Worm (Caenorhabditis elegans) whole organism, L2 larva: ENCODE results near the gene R166.2.

Source experiments
- C34F6.9 ChIP-seq: fragments of 150-350 bp; optimal IDR thresholded peaks from 2 replicates; lab custom pipeline; 2014; ENCODE audit warnings: missing biosample characterization, missing genetic modification characterization
- F13H6.1 ChIP-seq: sonication (generic microtip); optimal IDR thresholded peaks from 2 replicates; lab custom pipeline; 2016; ENCODE audit warnings: missing genetic modification characterization, missing compliant biosample characterization
- R02D3.7 ChIP-seq: fragments of 150-350 bp; optimal IDR thresholded peaks from 2 replicates; lab custom pipeline; 2014; ENCODE audit warnings: missing biosample characterization, missing genetic modification characterization
- Y55F3AM.14 ChIP-seq: fragments of 200-800 bp; sonication (Bioruptor generic); optimal IDR thresholded peaks from 2 replicates; lab custom pipeline; 2018; ENCODE audit warnings: mild to moderate bottlenecking, missing genetic modification characterization, missing compliant biosample characterization
- ZK546.5 ChIP-seq: sonication (generic microtip); optimal IDR thresholded peaks from 2 replicates; lab custom pipeline; 2017; ENCODE audit warnings: missing biosample characterization, missing genetic modification characterization
- alr-1 ChIP-seq: fragments of 150-350 bp; optimal IDR thresholded peaks from 2 replicates; lab custom pipeline; 2014; ENCODE audit warnings: missing biosample characterization, missing genetic modification characterization
- aly-2 ChIP-seq: fragments of 150-350 bp; optimal IDR thresholded peaks from 2 replicates; lab custom pipeline; 2014; ENCODE audit warnings: missing biosample characterization, missing genetic modification characterization
- ama-1 ChIP-seq: fragments of 150-350 bp; optimal IDR thresholded peaks from 2 replicates; lab custom pipeline; 2018; ENCODE audit warnings: inconsistent platforms
- blmp-1 ChIP-seq: sonication (generic microtip); optimal IDR thresholded peaks from 2 replicates; lab custom pipeline; 2017; ENCODE audit warnings: missing genetic modification characterization, mild to moderate bottlenecking, missing compliant biosample characterization, antibody characterized with exemption, moderate library complexity; ENCODE audit not compliant: insufficient read depth
- ceh-16 ChIP-seq: fragments of 150-350 bp; optimal IDR thresholded peaks from 2 replicates; lab custom pipeline; 2014; ENCODE audit warnings: missing biosample characterization, missing genetic modification characterization
- ceh-82 ChIP-seq: fragments of 150-350 bp; optimal IDR thresholded peaks from 2 replicates; lab custom pipeline; 2014; ENCODE audit warnings: missing biosample characterization, missing genetic modification characterization
- crh-2 ChIP-seq: sonication (generic microtip); optimal IDR thresholded peaks from 2 replicates; lab custom pipeline; 2017; ENCODE audit warnings: missing biosample characterization, missing genetic modification characterization
- dmd-4 ChIP-seq: sonication (generic microtip); optimal IDR thresholded peaks from 2 replicates; lab custom pipeline; 2017; ENCODE audit warnings: missing biosample characterization, missing genetic modification characterization
- egl-27 ChIP-seq: sonication (generic microtip); optimal IDR thresholded peaks from 3 replicates; lab custom pipeline; 2017; ENCODE audit warnings: missing biosample characterization, missing genetic modification reagents, missing genetic modification characterization
- elt-1 ChIP-seq: fragments of 150-350 bp; optimal IDR thresholded peaks from 2 replicates; lab custom pipeline; 2014; ENCODE audit warnings: missing biosample characterization, missing genetic modification characterization
- elt-3 ChIP-seq: sonication (generic microtip); optimal IDR thresholded peaks from 2 replicates; lab custom pipeline; 2017; ENCODE audit warnings: missing biosample characterization, missing genetic modification characterization
- fos-1 ChIP-seq: fragments of 150-350 bp; optimal IDR thresholded peaks from 2 replicates; lab custom pipeline; 2014; ENCODE audit warnings: missing biosample characterization, missing genetic modification characterization
- gmeb-1 ChIP-seq: fragments of 150-350 bp; optimal IDR thresholded peaks from 2 replicates; lab custom pipeline; 2014; ENCODE audit warnings: missing biosample characterization, missing genetic modification characterization
- lin-11 ChIP-seq: fragments of 150-350 bp; sonication (generic microtip); optimal IDR thresholded peaks from 2 replicates; lab custom pipeline; 2014; ENCODE audit warnings: missing biosample characterization, missing genetic modification characterization, inconsistent platforms, mixed read lengths
- lin-13 ChIP-seq: fragments of 150-350 bp; optimal IDR thresholded peaks from 2 replicates; lab custom pipeline; 2014; ENCODE audit warnings: missing biosample characterization, missing genetic modification reagents, missing genetic modification characterization
- lin-39 ChIP-seq: fragments of 150-350 bp; optimal IDR thresholded peaks from 2 replicates; lab custom pipeline; 2014; ENCODE audit warnings: missing biosample characterization, missing genetic modification reagents, missing genetic modification characterization
- lsy-2 ChIP-seq, 2 experiments: fragments of 150-350 bp in 1 of 2; sonication (generic microtip) in 1 of 2; optimal IDR thresholded peaks; 2 replicates each; lab custom pipeline; 2014 to 2017; ENCODE audit warnings: missing biosample characterization in 2 of 2, missing genetic modification characterization in 2 of 2
- mab-5 ChIP-seq: fragments of 150-350 bp; optimal IDR thresholded peaks from 2 replicates; lab custom pipeline; 2014; ENCODE audit warnings: missing biosample characterization, missing genetic modification characterization
- mbf-1 ChIP-seq: sonication (generic microtip); optimal IDR thresholded peaks from 2 replicates; lab custom pipeline; 2017; ENCODE audit warnings: missing biosample characterization, missing genetic modification characterization
- mdl-1 ChIP-seq, 2 experiments: fragments of 150-350 bp in 1 of 2; sonication (generic microtip) in 1 of 2; optimal IDR thresholded peaks; 2 replicates each; lab custom pipeline; 2017; ENCODE audit warnings: missing biosample characterization in 2 of 2, missing genetic modification characterization in 2 of 2
- nhr-10 ChIP-seq: sonication (generic microtip); optimal IDR thresholded peaks from 2 replicates; lab custom pipeline; 2017; ENCODE audit warnings: missing biosample characterization, missing genetic modification characterization
- nhr-11 ChIP-seq: fragments of 150-350 bp; optimal IDR thresholded peaks from 2 replicates; lab custom pipeline; 2014; ENCODE audit warnings: missing biosample characterization, missing genetic modification characterization
- nhr-12 ChIP-seq: fragments of 150-350 bp; optimal IDR thresholded peaks from 2 replicates; lab custom pipeline; 2014; ENCODE audit warnings: missing biosample characterization, missing genetic modification characterization
- nhr-129 ChIP-seq: fragments of 150-350 bp; optimal IDR thresholded peaks from 2 replicates; lab custom pipeline; 2014; ENCODE audit warnings: missing biosample characterization, missing genetic modification characterization
- nhr-21 ChIP-seq: fragments of 150-350 bp; optimal IDR thresholded peaks from 2 replicates; lab custom pipeline; 2014; ENCODE audit warnings: missing biosample characterization, missing genetic modification characterization
- nhr-23 ChIP-seq: fragments of 150-350 bp; optimal IDR thresholded peaks from 2 replicates; lab custom pipeline; 2014; ENCODE audit warnings: missing biosample characterization, missing genetic modification reagents, missing genetic modification characterization
- nhr-237 ChIP-seq: fragments of 150-350 bp; optimal IDR thresholded peaks from 2 replicates; lab custom pipeline; 2014; ENCODE audit warnings: missing biosample characterization, missing genetic modification characterization
- nhr-25 ChIP-seq: fragments of 150-350 bp; sonication (generic microtip); optimal IDR thresholded peaks from 3 replicates; lab custom pipeline; 2014; ENCODE audit warnings: missing biosample characterization, missing genetic modification characterization
- nhr-6 ChIP-seq: fragments of 150-350 bp; optimal IDR thresholded peaks from 2 replicates; lab custom pipeline; 2014; ENCODE audit warnings: missing biosample characterization, missing genetic modification characterization
- nhr-77 ChIP-seq: fragments of 150-350 bp; optimal IDR thresholded peaks from 2 replicates; lab custom pipeline; 2014; ENCODE audit warnings: missing biosample characterization, missing genetic modification characterization
- peb-1 ChIP-seq: fragments of 150-350 bp; optimal IDR thresholded peaks from 2 replicates; lab custom pipeline; 2014; ENCODE audit warnings: missing biosample characterization, missing genetic modification characterization
- sem-4 ChIP-seq: fragments of 150-350 bp; optimal IDR thresholded peaks from 2 replicates; lab custom pipeline; 2014; ENCODE audit warnings: missing biosample characterization, missing genetic modification reagents, missing genetic modification characterization
- skn-1 ChIP-seq: sonication (generic microtip); optimal IDR thresholded peaks from 2 replicates; lab custom pipeline; 2017; ENCODE audit warnings: missing biosample characterization, missing genetic modification characterization
- sma-3 ChIP-seq: sonication (generic microtip); optimal IDR thresholded peaks from 2 replicates; lab custom pipeline; 2016; ENCODE audit warnings: missing genetic modification reagents, missing genetic modification characterization, missing compliant biosample characterization
- sma-9 ChIP-seq, 2 experiments: fragments of 150-350 bp in 1 of 2; sonication (generic microtip) in 1 of 2; optimal IDR thresholded peaks; 2 replicates each; lab custom pipeline; 2014 to 2016; ENCODE audit warnings: missing genetic modification characterization in 2 of 2, mild to moderate bottlenecking in 1 of 2, missing biosample characterization in 1 of 2, missing compliant biosample characterization in 1 of 2, missing genetic modification reagents in 1 of 2, moderate library complexity in 1 of 2
- snpc-4 ChIP-seq: fragments of 150-350 bp; optimal IDR thresholded peaks from 2 replicates; lab custom pipeline; 2014; ENCODE audit warnings: missing biosample characterization, missing genetic modification characterization
- unc-39 ChIP-seq: fragments of 150-350 bp; optimal IDR thresholded peaks from 2 replicates; lab custom pipeline; 2014; ENCODE audit warnings: missing biosample characterization, missing genetic modification characterization
- unc-55 ChIP-seq: fragments of 150-350 bp; sonication (generic microtip); optimal IDR thresholded peaks from 3 replicates; lab custom pipeline; 2014; ENCODE audit warnings: missing biosample characterization, missing genetic modification reagents, missing genetic modification characterization
- unc-62 ChIP-seq: fragments of 150-350 bp; optimal IDR thresholded peaks from 2 replicates; lab custom pipeline; 2014; ENCODE audit warnings: missing biosample characterization, missing genetic modification reagents, missing genetic modification characterization
- zag-1 ChIP-seq: fragments of 150-350 bp; optimal IDR thresholded peaks from 2 replicates; lab custom pipeline; 2014; ENCODE audit warnings: missing biosample characterization, missing genetic modification characterization
- ztf-1 ChIP-seq: fragments of 200-800 bp; sonication (Bioruptor generic); conservative IDR thresholded peaks from 2 replicates; pipeline ENCODE4 v1.3.6; 2022; ENCODE audit warnings: missing genetic modification characterization, missing compliant biosample characterization
- ztf-11 ChIP-seq: sonication (generic microtip); optimal IDR thresholded peaks from 2 replicates; lab custom pipeline; 2017; ENCODE audit warnings: missing biosample characterization, missing genetic modification characterization
- ztf-4 ChIP-seq: fragments of 150-350 bp; optimal IDR thresholded peaks from 2 replicates; lab custom pipeline; 2014; ENCODE audit warnings: missing biosample characterization, missing genetic modification characterization

The R166.2 gene

ce11 chrII:10563368-10563767 is 25.9 kb upstream of the R166.2 start, which contains the start of gene cdc-48.1 (continued):
- TF ChIP-seq nhr-12 (tag; lab: Kevin White, UChicago) (peak; percentile 84), lin-11 (tag; lab: Kevin White, UChicago) (peak; percentile 98), gmeb-1 (tag; lab: Kevin White, UChicago) (peak; percentile 100), unc-62 (peak; percentile 98), mdl-1 (tag; optimal IDR thresholded peaks at IDR 0.05; lab: Kevin White, UChicago) (peak; percentile 39 to 97), mbf-1 (tag; lab: Kevin White, UChicago) (peak; percentile 70), nhr-25 (tag; lab: Kevin White, UChicago) (peak; percentile 100), ceh-16 (tag; lab: Kevin White, UChicago) (peak; percentile 100)

- TF ChIP-seq fos-1 (peak; percentile 4), nhr-12 (tag; lab: Kevin White, UChicago) (no peak), nhr-77 (no peak), zag-1 (tag; lab: Kevin White, UChicago) (no peak), ama-1 (lab: Kevin White, UChicago) (peak; percentile 7), nhr-21 (tag; lab: Kevin White, UChicago) (peak; percentile 23), nhr-6 (tag; lab: Kevin White, UChicago) (peak; percentile 13), mab-5 (no peak)
Measured at ce11 chrII:10559671-10560184, 22.3 kb upstream of the R166.2 start.

ce11 chrII:10558962-10559415 is 21.5 kb upstream of the R166.2 start:
- TF ChIP-seq alr-1 (no peak), nhr-21 (tag; lab: Kevin White, UChicago) (peak; percentile 68), mdl-1 (tag; optimal IDR thresholded peaks at IDR 0.05; lab: Kevin White, UChicago) (peak in 1 of 2 experiments; percentile 7), egl-27 (tag; lab: Kevin White, UChicago) (no peak), fos-1 (no peak), crh-2 (tag; lab: Kevin White, UChicago) (no peak), elt-1 (tag; lab: Kevin White, UChicago) (no peak), C34F6.9 (peak; percentile 86), blmp-1 (tag; lab: Kevin White, UChicago) (peak; percentile 60), F13H6.1 (tag; lab: Kevin White, UChicago) (peak; percentile 50), ama-1 (lab: Kevin White, UChicago) (peak; percentile 81), nhr-6 (tag; lab: Kevin White, UChicago) (no peak), nhr-10 (tag; lab: Kevin White, UChicago) (no peak), nhr-129 (tag; lab: Kevin White, UChicago) (peak; percentile 77), zag-1 (tag; lab: Kevin White, UChicago) (no peak), R02D3.7 (no peak), nhr-12 (tag; lab: Kevin White, UChicago) (no peak), peb-1 (tag; lab: Kevin White, UChicago) (no peak), nhr-25 (tag; lab: Kevin White, UChicago) (peak; percentile 85), ceh-82 (no peak), skn-1 (no peak), nhr-237 (tag; lab: Kevin White, UChicago) (no peak), ztf-4 (peak; percentile 62), lin-13 (GFP tag; lab: Kevin White, UChicago) (peak; percentile 3), elt-3 (tag; lab: Kevin White, UChicago) (no peak), nhr-23 (tag; lab: Kevin White, UChicago) (no peak), snpc-4 (peak; percentile 28), dmd-4 (no peak), ztf-1 (GFP tag; lab: Robert Waterston, UW) (no peak), nhr-11 (no peak), unc-55 (GFP tag; lab: Kevin White, UChicago) (no peak), unc-62 (no peak), Y55F3AM.14 (GFP tag; lab: Kevin White, UChicago) (peak; percentile 53), lsy-2 (tag; optimal IDR thresholded peaks at IDR 0.05; lab: Kevin White, UChicago) (peak in 1 of 2 experiments; percentile 67), lin-39 (tag; lab: Kevin White, UChicago) (no peak), sem-4 (tag; lab: Kevin White, UChicago) (peak; percentile 73), ztf-11 (tag; lab: Kevin White, UChicago) (no peak), sma-3 (GFP tag; lab: Kevin White, UChicago) (peak; percentile 59), unc-39 (tag; lab: Kevin White, UChicago) (no peak), sma-9 (GFP tag; optimal IDR thresholded peaks at IDR 0.05; lab: Kevin White, UChicago) (peak; percentile 73), sma-9 (tag; optimal IDR thresholded peaks at IDR 0.05; lab: Kevin White, UChicago) (no peak), lin-11 (tag; lab: Kevin White, UChicago) (peak; percentile 16), mab-5 (peak; percentile 41), aly-2 (no peak), mbf-1 (tag; lab: Kevin White, UChicago) (no peak), ZK546.5 (tag; lab: Kevin White, UChicago) (no peak), nhr-77 (no peak)
